Worm (Caenorhabditis elegans) whole organism, late embryonic: ENCODE results near the gene F17E9.4.

Experiments used
- ama-1 ChIP-seq: fragments of 150-350 bp; optimal IDR thresholded peaks from 2 replicates; lab custom pipeline; 2014
- ceh-6 ChIP-seq: fragments of 200-800 bp; sonication (Bioruptor generic); optimal IDR thresholded peaks from 2 replicates; lab custom pipeline; 2018; ENCODE audit warnings: mild to moderate bottlenecking, missing genetic modification characterization, missing compliant biosample characterization
- elt-2 ChIP-seq: sonication (generic microtip); optimal IDR thresholded peaks from 2 replicates; lab custom pipeline; 2016; ENCODE audit warnings: missing genetic modification reagents, missing genetic modification characterization, missing compliant biosample characterization
- fax-1 ChIP-seq: sonication (generic microtip); optimal IDR thresholded peaks from 2 replicates; lab custom pipeline; 2016; ENCODE audit warnings: missing genotype, missing genetic modification characterization, missing compliant biosample characterization
- hlh-8 ChIP-seq: sonication (generic microtip); optimal IDR thresholded peaks from 2 replicates; lab custom pipeline; 2016; ENCODE audit warnings: missing genotype, missing genetic modification characterization, missing compliant biosample characterization
- nhr-11 ChIP-seq: fragments of 150-350 bp; optimal IDR thresholded peaks from 2 replicates; lab custom pipeline; 2014; ENCODE audit warnings: missing biosample characterization, missing genetic modification characterization
- pat-9 ChIP-seq: fragments of 200-800 bp; sonication (Bioruptor generic); optimal IDR thresholded peaks from 2 replicates; lab custom pipeline; 2018; ENCODE audit warnings: mild to moderate bottlenecking, missing genetic modification characterization, moderate library complexity, missing compliant biosample characterization
- pqm-1 ChIP-seq: sonication (generic microtip); optimal IDR thresholded peaks from 2 replicates; lab custom pipeline; 2016; ENCODE audit warnings: missing genetic modification characterization, missing compliant biosample characterization
- syd-9 ChIP-seq: sonication (generic microtip); optimal IDR thresholded peaks from 2 replicates; lab custom pipeline; 2016; ENCODE audit warnings: mild to moderate bottlenecking, missing genetic modification characterization, moderate library complexity, missing compliant biosample characterization
- tbx-2 ChIP-seq: sonication (generic microtip); optimal IDR thresholded peaks from 2 replicates; lab custom pipeline; 2016; ENCODE audit warnings: missing genetic modification characterization, missing compliant biosample characterization

DNA sequence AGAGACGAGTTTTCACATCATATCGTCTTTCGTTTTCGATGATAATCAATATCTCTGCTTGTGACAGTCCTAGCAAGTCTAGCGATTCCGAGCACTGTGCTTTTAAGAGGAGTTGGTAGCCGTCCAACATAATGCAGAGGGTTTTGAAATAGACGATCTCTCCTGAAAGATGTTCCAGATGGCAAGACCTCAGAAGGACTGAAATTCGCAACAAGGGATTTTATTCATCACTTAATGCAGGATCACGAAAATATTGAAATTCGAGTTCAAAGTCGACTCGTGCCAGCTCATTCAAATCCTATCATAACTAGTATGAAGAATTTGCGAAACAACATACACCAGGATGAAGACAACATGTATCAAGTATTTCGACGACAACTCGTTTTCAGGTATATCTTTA lies 29.3 kb downstream of the F17E9.4 start, which contains the start of gene D2096.7:
- TF ChIP-seq fax-1 (tag; lab: Kevin White, UChicago): no peak
- no peak for TF ChIP-seq elt-2
- no peak for TF ChIP-seq ceh-6 (GFP tag; lab: Kevin White, UChicago)
- TF ChIP-seq hlh-8 (tag; lab: Kevin White, UChicago): no peak
- TF ChIP-seq tbx-2 (tag; lab: Kevin White, UChicago): no peak
- TF ChIP-seq pqm-1: no peak
- no peak for TF ChIP-seq nhr-11
- no peak for TF ChIP-seq syd-9
- TF ChIP-seq ama-1 (lab: Kevin White, UChicago): no peak
- TF ChIP-seq pat-9: no peak
